Fruit fly (Drosophila melanogaster): ENCODE data around the gene Scgbeta.

DNA sequence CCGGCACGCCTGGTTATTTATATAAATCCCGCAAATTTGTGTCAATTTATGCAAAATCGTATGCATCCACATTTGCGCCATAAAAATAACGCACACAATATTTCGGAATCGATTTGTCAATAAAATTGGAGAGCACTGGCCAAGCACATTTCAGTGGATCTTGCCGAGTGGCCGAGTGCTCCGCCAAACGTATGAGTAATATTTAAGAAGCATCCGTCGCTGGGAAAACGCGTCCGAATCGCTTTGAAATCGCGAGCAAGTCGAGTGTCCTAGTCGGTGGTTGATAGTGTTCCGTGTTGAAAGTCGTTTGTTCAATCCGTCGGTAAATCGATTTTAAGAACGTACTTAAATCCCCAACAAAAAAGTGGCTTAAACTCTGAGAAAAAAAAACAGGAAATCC, 35.3 kb downstream of the Scgbeta start, which contains the start of gene CG33098:
- TF ChIP-seq CG11617 (GFP tag; optimal IDR thresholded peaks at IDR 0.05) (no peak), CG7045 (GFP tag; optimal IDR thresholded peaks at IDR 0.05) (no peak), Crg-1 (GFP tag; optimal IDR thresholded peaks at IDR 0.05) (no peak), cic (GFP tag; optimal IDR thresholded peaks at IDR 0.05) (no peak), Mnt (GFP tag; optimal IDR thresholded peaks at IDR 0.05) (no peak), CG1620 (GFP tag; optimal IDR thresholded peaks at IDR 0.05) (no peak), Clk (GFP tag; optimal IDR thresholded peaks at IDR 0.05) (no peak), kay (GFP tag; ENCODE audit: borderline replicate concordance) (no peak), CG7101 (tag; optimal IDR thresholded peaks at IDR 0.05) (no peak), pad (GFP tag; optimal IDR thresholded peaks at IDR 0.05) (no peak), CG5204 (GFP tag; optimal IDR thresholded peaks at IDR 0.05) (no peak)

All from whole organism, adult.